Worm (Caenorhabditis elegans) whole organism, L4/young adult: Measurements from ENCODE around the gene T13A10.1.

Experiments
- W03F9.2 ChIP-seq: fragments of 150-350 bp; optimal IDR thresholded peaks from 2 replicates; lab custom pipeline; 2014; ENCODE audit warnings: missing biosample characterization, missing genetic modification characterization
- him-1 ChIP-seq: sonication (generic microtip); optimal IDR thresholded peaks from 2 replicates; lab custom pipeline; 2016; ENCODE audit warnings: missing genotype, missing genetic modification reagents, missing genetic modification characterization, missing compliant biosample characterization

DNA sequence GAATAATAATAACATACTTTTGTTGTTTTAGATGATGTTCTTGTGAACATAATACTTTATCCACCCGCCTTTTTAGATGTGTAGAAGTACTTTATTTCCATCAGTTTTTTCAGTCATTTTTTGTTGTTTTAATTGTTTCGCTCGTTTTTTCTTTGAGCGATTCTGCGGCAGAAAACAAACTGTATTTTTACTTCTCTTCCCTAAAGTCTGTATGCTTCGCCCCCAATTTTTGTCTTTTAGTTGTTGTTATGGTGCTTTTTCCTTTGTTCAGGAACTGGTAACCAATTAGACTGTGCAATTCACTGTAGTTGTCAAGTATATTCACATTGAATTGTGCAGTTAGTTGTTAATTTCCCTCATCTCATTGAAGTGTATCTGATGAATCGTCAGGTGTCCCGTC is 49.9 kb downstream of the T13A10.1 start:
- no peak for TF ChIP-seq W03F9.2 (tag; lab: Kevin White, UChicago)
- no peak for TF ChIP-seq him-1 (tag; lab: Kevin White, UChicago)
